Worm (Caenorhabditis elegans): ENCODE measurements around the gene ain-1.

Gene ain-1

ce11 chrX:16662723-16663122, 49.5 kb downstream of the ain-1 start, which contains the start of gene F43B10.1:
Gene F43B10.1, minus strand, starts transcription at chrX:16662823.
- no peak for TF ChIP-seq elt-2 (tag; optimal IDR thresholded peaks at IDR 0.05)
- TF ChIP-seq fkh-2 (tag; optimal IDR thresholded peaks at IDR 0.05) = no peak
- no peak for TF ChIP-seq nhr-67 (tag; optimal IDR thresholded peaks at IDR 0.05)
- TF ChIP-seq zag-1 (tag; optimal IDR thresholded peaks at IDR 0.05) = no peak
- TF ChIP-seq eor-1 (tag; optimal IDR thresholded peaks at IDR 0.05) = no peak
- no peak for TF ChIP-seq fkh-10 (GFP tag; optimal IDR thresholded peaks at IDR 0.05)
- TF ChIP-seq nfya-1 (tag; optimal IDR thresholded peaks at IDR 0.05; ENCODE audit: insufficient read depth) = no peak
- no peak for TF ChIP-seq tbx-2 (tag; optimal IDR thresholded peaks at IDR 0.05)

All from whole organism, L3 larva.